Worm (Caenorhabditis elegans) whole organism, L1 larva: ENCODE measurements around the gene lgc-56.

ENCODE experiments used
- C04F5.9 ChIP-seq: sonication (generic microtip); optimal IDR thresholded peaks from 2 replicates; lab custom pipeline; 2016; ENCODE audit warnings: missing genetic modification characterization, missing compliant biosample characterization
- C34B4.2 ChIP-seq: sonication (generic microtip); optimal IDR thresholded peaks from 2 replicates; lab custom pipeline; 2017; ENCODE audit warnings: mild to moderate bottlenecking, missing genetic modification characterization, missing compliant biosample characterization
- ama-1 ChIP-seq: fragments of 150-350 bp; optimal IDR thresholded peaks from 2 replicates; lab custom pipeline; 2014
- blmp-1 ChIP-seq: fragments of 150-350 bp; optimal IDR thresholded peaks from 2 replicates; lab custom pipeline; 2014; ENCODE audit warnings: missing biosample characterization, missing genetic modification characterization
- ceh-63 ChIP-seq: fragments of 200-800 bp; sonication (Bioruptor generic); optimal IDR thresholded peaks from 2 replicates; lab custom pipeline; 2018; ENCODE audit warnings: mild to moderate bottlenecking, missing genetic modification characterization, missing compliant biosample characterization
- ceh-82 ChIP-seq, 3 experiments: fragments of 150-350 bp in 1 of 3; sonication (generic microtip) in 2 of 3; optimal IDR thresholded peaks; 2 replicates each; lab custom pipeline; 2014 to 2017; ENCODE audit warnings: missing biosample characterization in 3 of 3, missing genetic modification characterization in 3 of 3
- ceh-88 ChIP-seq: fragments of 200-800 bp; sonication (Bioruptor generic); IDR thresholded peaks from 2 replicates; pipeline ENCODE4 v1.3.6; 2022; ENCODE audit warnings: missing genetic modification characterization, missing compliant biosample characterization
- ces-1 ChIP-seq: fragments of 150-350 bp; optimal IDR thresholded peaks from 2 replicates; lab custom pipeline; 2014; ENCODE audit warnings: missing biosample characterization, missing genetic modification reagents, missing genetic modification characterization
- dpl-1 ChIP-seq, 3 experiments: fragments of 150-350 bp in 2 of 3; sonication (generic microtip) in 1 of 3; optimal IDR thresholded peaks; 2 replicates each; lab custom pipeline; 2014 to 2017; ENCODE audit warnings: missing biosample characterization in 3 of 3, missing genetic modification characterization in 3 of 3, missing genetic modification reagents in 3 of 3
- dsc-1 ChIP-seq: sonication (generic microtip); optimal IDR thresholded peaks from 2 replicates; lab custom pipeline; 2016; ENCODE audit warnings: mild to moderate bottlenecking, missing genetic modification characterization, missing compliant biosample characterization
- efl-1 ChIP-seq, 4 experiments: fragments of 150-350 bp; optimal IDR thresholded peaks in 3 of 4; peaks in 1 of 4; 1 replicate in 1 of 4; 2 replicates in 3 of 4; lab custom pipeline; 2014; ENCODE audit warnings: missing biosample characterization in 2 of 4, missing genetic modification characterization in 2 of 4, missing genetic modification reagents in 2 of 4
- egl-13 ChIP-seq: sonication (generic microtip); optimal IDR thresholded peaks from 2 replicates; lab custom pipeline; 2016; ENCODE audit warnings: missing genotype, missing genetic modification reagents, missing genetic modification characterization, missing compliant biosample characterization
- elt-2 ChIP-seq: sonication (generic microtip); optimal IDR thresholded peaks from 2 replicates; lab custom pipeline; 2016; ENCODE audit warnings: missing genetic modification characterization, mild to moderate bottlenecking, inconsistent platforms, missing compliant biosample characterization, missing genetic modification reagents
- fkh-4 ChIP-seq: sonication (generic microtip); optimal IDR thresholded peaks from 2 replicates; lab custom pipeline; 2016; ENCODE audit warnings: missing compliant biosample characterization, missing genetic modification characterization, borderline replicate concordance
- hlh-17 ChIP-seq: fragments of 200-800 bp; sonication (Bioruptor generic); optimal IDR thresholded peaks from 2 replicates; lab custom pipeline; 2018; ENCODE audit warnings: missing genetic modification characterization, mild to moderate bottlenecking, missing compliant biosample characterization, moderate library complexity, borderline replicate concordance
- jun-1 ChIP-seq: fragments of 150-350 bp; optimal IDR thresholded peaks from 2 replicates; lab custom pipeline; 2014; ENCODE audit warnings: missing biosample characterization, missing genetic modification reagents, missing genetic modification characterization
- lin-14 ChIP-seq: fragments of 200-800 bp; sonication (Bioruptor generic); optimal IDR thresholded peaks from 2 replicates; lab custom pipeline; 2018; ENCODE audit warnings: mild to moderate bottlenecking, missing genetic modification characterization, moderate library complexity, missing compliant biosample characterization
- lin-35 ChIP-seq, 2 experiments: fragments of 150-350 bp; optimal IDR thresholded peaks; 2 replicates each; lab custom pipeline; 2014; ENCODE audit warnings: missing biosample characterization in 2 of 2, missing genetic modification characterization in 2 of 2, missing genetic modification reagents in 2 of 2
- lin-39 ChIP-seq: fragments of 150-350 bp; optimal IDR thresholded peaks from 2 replicates; lab custom pipeline; 2014; ENCODE audit warnings: missing biosample characterization, missing genetic modification reagents, missing genetic modification characterization
- mab-9 ChIP-seq: fragments of 200-800 bp; sonication (Bioruptor generic); IDR thresholded peaks from 2 replicates; pipeline ENCODE4 v1.3.6; 2022; ENCODE audit warnings: missing genetic modification reagents, missing genetic modification characterization, missing compliant biosample characterization
- mef-2 ChIP-seq: fragments of 150-350 bp; optimal IDR thresholded peaks from 2 replicates; lab custom pipeline; 2014; ENCODE audit warnings: missing biosample characterization, missing genetic modification characterization
- nhr-11 ChIP-seq: fragments of 150-350 bp; optimal IDR thresholded peaks from 2 replicates; lab custom pipeline; 2014; ENCODE audit warnings: missing biosample characterization, missing genetic modification characterization
- nhr-20 ChIP-seq: sonication (generic microtip); optimal IDR thresholded peaks from 2 replicates; lab custom pipeline; 2016; ENCODE audit warnings: mild to moderate bottlenecking, missing genetic modification characterization, missing compliant biosample characterization
- nhr-237 ChIP-seq: fragments of 150-350 bp; optimal IDR thresholded peaks from 2 replicates; lab custom pipeline; 2014; ENCODE audit warnings: missing biosample characterization, missing genetic modification characterization
- nhr-28 ChIP-seq: fragments of 150-350 bp; optimal IDR thresholded peaks from 2 replicates; lab custom pipeline; 2014; ENCODE audit warnings: missing biosample characterization, missing genetic modification characterization
- nhr-71 ChIP-seq: sonication (generic microtip); optimal IDR thresholded peaks from 2 replicates; lab custom pipeline; 2016; ENCODE audit warnings: mild to moderate bottlenecking, missing genetic modification characterization, moderate library complexity, missing compliant biosample characterization
- nhr-77 ChIP-seq: fragments of 150-350 bp; optimal IDR thresholded peaks from 2 replicates; lab custom pipeline; 2014; ENCODE audit warnings: missing biosample characterization, missing genetic modification characterization
- nhr-85 ChIP-seq: sonication (generic microtip); peaks from one replicate; lab custom pipeline; 2016; ENCODE audit warnings: missing genetic modification characterization, inconsistent platforms, missing compliant biosample characterization
- snpc-4 ChIP-seq: fragments of 150-350 bp; optimal IDR thresholded peaks from 2 replicates; lab custom pipeline; 2014; ENCODE audit warnings: missing biosample characterization, missing genetic modification characterization
- swsn-7 ChIP-seq: sonication (generic microtip); optimal IDR thresholded peaks from 2 replicates; lab custom pipeline; 2016; ENCODE audit warnings: missing genetic modification characterization, missing compliant biosample characterization
- tlp-1 ChIP-seq: fragments of 150-350 bp; optimal IDR thresholded peaks from 2 replicates; lab custom pipeline; 2014; ENCODE audit warnings: missing biosample characterization, missing genetic modification characterization
- unc-86 ChIP-seq: sonication (generic microtip); optimal IDR thresholded peaks from 2 replicates; lab custom pipeline; 2016; ENCODE audit warnings: missing genetic modification characterization, missing compliant biosample characterization
- vab-15 ChIP-seq: sonication (generic microtip); optimal IDR thresholded peaks from 2 replicates; lab custom pipeline; 2017; ENCODE audit warnings: missing genotype, mild to moderate bottlenecking, missing genetic modification characterization, missing compliant biosample characterization
- zip-4 ChIP-seq: fragments of 200-800 bp; sonication (Bioruptor generic); optimal IDR thresholded peaks from 2 replicates; lab custom pipeline; 2018; ENCODE audit warnings: mild to moderate bottlenecking, missing genetic modification characterization, moderate library complexity, missing compliant biosample characterization
- ztf-11 ChIP-seq, 2 experiments: sonication (generic microtip); optimal IDR thresholded peaks; 2 replicates each; lab custom pipeline; 2016 to 2017; ENCODE audit warnings: missing genetic modification characterization in 2 of 2, missing biosample characterization in 1 of 2, missing compliant biosample characterization in 1 of 2

Gene lgc-56

DNA sequence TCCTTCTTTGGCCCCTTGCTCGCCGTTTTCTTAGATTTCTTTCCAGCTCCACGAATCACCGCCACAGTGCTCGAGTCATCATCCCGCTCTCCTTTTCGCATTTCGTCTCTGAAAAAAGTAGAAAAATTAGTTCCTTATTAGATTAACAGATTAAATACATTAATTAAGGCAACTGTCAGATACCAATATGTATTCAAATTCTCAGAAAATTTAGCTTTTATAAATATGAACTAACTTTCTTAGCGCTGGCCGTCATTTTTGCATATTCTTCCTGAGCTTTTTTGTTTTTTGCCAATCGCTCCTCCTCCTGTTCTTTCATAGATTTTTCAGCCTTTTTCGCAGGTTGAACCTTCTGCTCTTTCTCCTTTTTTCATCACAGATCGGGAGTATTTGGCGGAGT is 30.5 kb upstream of the lgc-56 start, which contains the start of gene C04G6.6:
TSS of gene C04G6.6 (minus strand) at position 101 of the 400 bp plus-strand sequence.
- TF ChIP-seq C04F5.9 (tag; lab: Kevin White, UChicago) (no peak), nhr-28 (tag; lab: Kevin White, UChicago) (no peak), ceh-63 (GFP tag; lab: Kevin White, UChicago) (no peak), vab-15 (tag; lab: Kevin White, UChicago) (no peak), hlh-17 (GFP tag; lab: Kevin White, UChicago) (no peak), mef-2 (tag; lab: Kevin White, UChicago) (no peak), ceh-82 (tag; optimal IDR thresholded peaks at IDR 0.05; lab: Kevin White, UChicago) (no peak), unc-86 (tag; lab: Kevin White, UChicago) (no peak), fkh-4 (no peak), C34B4.2 (no peak), jun-1 (tag; lab: Kevin White, UChicago) (no peak), lin-39 (tag; lab: Kevin White, UChicago) (no peak)

DNA sequence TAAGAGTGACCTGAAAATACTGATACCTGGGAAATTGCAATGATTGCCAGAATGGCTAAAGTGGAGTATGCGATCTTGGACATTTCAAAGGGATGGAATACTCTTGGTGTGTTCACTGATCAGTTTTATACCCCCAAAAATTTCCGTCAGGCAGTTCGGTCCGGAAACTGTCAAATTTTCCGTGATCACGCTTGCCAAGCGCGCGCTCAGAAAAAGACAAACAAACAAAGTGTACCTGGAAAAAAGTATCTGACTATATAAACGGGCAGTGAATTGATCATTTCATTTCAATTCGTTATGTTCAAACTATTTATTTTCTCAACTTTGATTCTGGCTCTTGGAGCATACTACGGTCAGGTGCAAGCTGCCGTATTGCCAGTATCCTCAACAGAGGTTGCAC is 28.5 kb upstream of the lgc-56 start, which contains the start of the genes idpb-3 and idpb-1:
TSS of gene idpb-3 (minus strand) at position 101 of the 400 bp plus-strand sequence.
TSS of gene idpb-1 (plus strand) at position 284 of the 400 bp plus-strand sequence.
- TF ChIP-seq snpc-4 (tag; lab: Kevin White, UChicago) (no peak), efl-1 (optimal IDR thresholded peaks at IDR 0.05; lab: Kevin White, UChicago) (no peak), efl-1 (GFP tag; optimal IDR thresholded peaks at IDR 0.05 in 1 of 2; lab: Kevin White, UChicago) (peak in 1 of 2 experiments; percentile 53), dsc-1 (no peak), swsn-7 (tag; lab: Kevin White, UChicago) (no peak), nhr-85 (tag; lab: Kevin White, UChicago) (no peak), fkh-4 (no peak), lin-14 (no peak), tlp-1 (tag; lab: Kevin White, UChicago) (no peak)
- TF ChIP-seq, all 84 proteins: peak for 1

DNA sequence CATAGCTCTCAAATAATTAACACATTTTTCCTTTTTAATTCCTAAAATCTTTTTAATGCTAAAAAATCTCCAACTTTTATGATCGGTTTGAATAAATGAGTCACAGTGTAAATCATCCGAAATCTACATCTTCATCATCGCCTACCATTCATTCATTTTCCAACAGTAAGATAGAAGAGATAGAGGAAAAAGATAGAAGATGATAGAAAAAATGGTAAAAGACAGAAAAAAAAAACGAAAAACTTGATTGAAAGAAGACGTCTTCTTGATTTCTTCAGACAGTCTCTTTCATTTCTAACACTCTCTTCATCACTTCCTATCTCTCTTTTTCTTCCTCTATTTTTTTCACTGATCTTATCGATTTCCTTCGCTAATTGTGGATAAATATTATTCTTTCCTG is 27.0 kb upstream of the lgc-56 start:
- TF ChIP-seq lin-14: peak; percentile 62
- TF ChIP-seq ama-1 (lab: Kevin White, UChicago): no peak
- TF ChIP-seq ces-1: no peak
- peak in 1 of 3 experiments; percentile 6 for TF ChIP-seq dpl-1 (GFP tag; optimal IDR thresholded peaks at IDR 0.05; lab: Kevin White, UChicago)
- no peak for TF ChIP-seq nhr-77 (tag; lab: Kevin White, UChicago)
- peak; percentile 81 for TF ChIP-seq nhr-85 (tag; lab: Kevin White, UChicago)
- no peak for TF ChIP-seq nhr-71
- no peak for TF ChIP-seq zip-4 (GFP tag; lab: Kevin White, UChicago)
- peak; percentile 48 for TF ChIP-seq blmp-1 (tag; lab: Kevin White, UChicago)

ce11 chrII:5103784-5104457 is 26.3 kb upstream of the lgc-56 start, which contains the start of the genes C04G6.11 and mpk-2:
TSS of gene C04G6.11 (minus strand) at chrII:5103834.
TSS of gene mpk-2 (plus strand) at chrII:5104118.
- TF ChIP-seq egl-13 (tag; lab: Kevin White, UChicago) (no peak), nhr-11 (no peak), nhr-20 (no peak), mab-9 (GFP tag; lab: Robert Waterston, UW) (no peak), ztf-11 (tag; optimal IDR thresholded peaks at IDR 0.05; lab: Kevin White, UChicago) (no peak), elt-2 (tag; lab: Kevin White, UChicago) (peak; percentile 95), nhr-237 (tag; lab: Kevin White, UChicago) (no peak), lin-35 (GFP tag; optimal IDR thresholded peaks at IDR 0.05; lab: Kevin White, UChicago) (peak in 1 of 2 experiments; percentile 9), ceh-88 (no peak), blmp-1 (tag; lab: Kevin White, UChicago) (peak; percentile 12)
